Comparison of ENCODE assay signal across 2 fruit fly cellular contexts in the genomic region with DNA sequence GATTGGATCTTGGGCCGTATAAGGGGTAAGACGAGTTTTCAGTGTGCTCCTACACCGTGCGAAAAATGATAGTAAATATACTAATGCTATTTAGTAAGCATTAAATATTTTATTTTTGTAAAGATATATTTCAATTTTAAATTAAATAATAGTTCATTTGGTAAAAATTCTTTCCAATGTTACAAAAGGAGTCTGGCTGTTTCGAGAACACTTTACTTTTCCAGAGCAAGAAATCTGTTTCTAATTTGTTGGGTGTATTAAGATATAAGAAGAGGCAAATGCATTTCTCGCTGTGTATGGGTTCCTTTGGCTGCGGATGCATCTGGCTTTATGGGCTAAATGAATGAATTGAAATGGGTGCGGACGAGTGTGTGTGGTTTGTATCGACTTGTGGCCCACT.
TF ChIP-seq lines count a peak whose summit lies in the region.

No protein-coding gene starts in this region.

TF ChIP-seq in whole organism, embryonic, 481 proteins besides CTCF, POLR2A, EP300 and RAD21 (continued from another document and continues in another):
- TF ChIP-seq hkb (optimal IDR thresholded peaks at IDR 0.05; lab: Kevin White, UChicago) (no peak), hkb (GFP tag; IDR thresholded peaks at IDR 0.05; lab: Robert Waterston, UW) (peak; percentile 55; the same call in 1 of the 2 replicates), fru (optimal IDR thresholded peaks at IDR 0.05; lab: Kevin White, UChicago) (no peak), Lhr (GFP tag; optimal IDR thresholded peaks at IDR 0.05; lab: Kevin White, UChicago) (peak; percentile 10), run (tag; optimal IDR thresholded peaks at IDR 0.05; lab: Kevin White, UChicago) (peak; percentile 34), dmrt99B (tag; optimal IDR thresholded peaks at IDR 0.05; lab: Kevin White, UChicago) (peak; percentile 72), BEAF-32 (GFP tag; optimal IDR thresholded peaks at IDR 0.05; lab: Kevin White, UChicago) (no peak), CG12299 (tag; optimal IDR thresholded peaks at IDR 0.05; lab: Kevin White, UChicago) (peak; percentile 5), CG1603 (tag; optimal IDR thresholded peaks at IDR 0.05; lab: Kevin White, UChicago) (no peak), CG4730 (GFP tag; IDR thresholded peaks at IDR 0.05; lab: Robert Waterston, UW) (peak; percentile 46), CG11723 (GFP tag; optimal IDR thresholded peaks at IDR 0.05; lab: Kevin White, UChicago) (peak; percentile 49), CG10959 (GFP tag; IDR thresholded peaks at IDR 0.05; lab: Robert Waterston, UW) (no peak), wor (GFP tag; IDR thresholded peaks at IDR 0.05; lab: Robert Waterston, UW) (peak; percentile 21; the same call in 1 of the 2 replicates), unc-4 (GFP tag; IDR thresholded peaks at IDR 0.05; lab: Robert Waterston, UW; ENCODE audit: partially characterized antibody) (no peak), gce (GFP tag; IDR thresholded peaks at IDR 0.05; lab: Robert Waterston, UW) (0 out of 3 replicates have a peak, but pooled peaks have one; percentile 24), Hr39 (optimal IDR thresholded peaks at IDR 0.05; lab: Kevin White, UChicago) (no peak), CG7556 (GFP tag; optimal IDR thresholded peaks at IDR 0.05; lab: Kevin White, UChicago) (peak; percentile 72), ci (GFP tag; IDR thresholded peaks at IDR 0.05; lab: Robert Waterston, UW) (0 out of 3 replicates have a peak, but pooled peaks have one; percentile 31), CG14667 (GFP tag; IDR thresholded peaks at IDR 0.05; lab: Robert Waterston, UW) (no peak), Fer3 (tag; optimal IDR thresholded peaks at IDR 0.05; lab: Kevin White, UChicago) (peak; percentile 39), row (GFP tag; IDR thresholded peaks at IDR 0.05; lab: Robert Waterston, UW) (peak; percentile 64), BtbVII (GFP tag; optimal IDR thresholded peaks at IDR 0.05; lab: Kevin White, UChicago) (peak; percentile 15), vvl (GFP tag; IDR thresholded peaks at IDR 0.05; lab: Robert Waterston, UW) (peak; percentile 61), CG2889 (GFP tag; IDR thresholded peaks at IDR 0.05; lab: Robert Waterston, UW) (no peak), CG10431 (GFP tag; optimal IDR thresholded peaks at IDR 0.05; lab: Kevin White, UChicago) (peak; percentile 28), CG9437 (GFP tag; optimal IDR thresholded peaks at IDR 0.05; lab: Kevin White, UChicago) (peak; percentile 51), Pdp1 (GFP tag; optimal IDR thresholded peaks at IDR 0.05; lab: Kevin White, UChicago) (peak in 1 of 2 experiments; percentile 14), Nf-YA (GFP tag; IDR thresholded peaks at IDR 0.05; lab: Robert Waterston, UW) (no peak), Eip74EF (GFP tag; optimal IDR thresholded peaks at IDR 0.05; lab: Kevin White, UChicago) (peak in 1 of 2 experiments; percentile 68), E2f1 (GFP tag; IDR thresholded peaks at IDR 0.05; lab: Robert Waterston, UW) (0 out of 2 replicates have a peak, but pooled peaks have one; percentile 30), cas (GFP tag; IDR thresholded peaks at IDR 0.05; lab: Robert Waterston, UW) (no peak), Opbp (GFP tag; IDR thresholded peaks at IDR 0.05; lab: Robert Waterston, UW; ENCODE audit: partially characterized antibody) (no peak), CG2678 (tag; optimal IDR thresholded peaks at IDR 0.05; lab: Kevin White, UChicago) (peak; percentile 77), CG6254 (GFP tag; optimal IDR thresholded peaks at IDR 0.05; lab: Kevin White, UChicago) (peak; percentile 62), tgo (GFP tag; IDR thresholded peaks at IDR 0.05; lab: Robert Waterston, UW) (no peak), Gug (GFP tag; IDR thresholded peaks at IDR 0.05; lab: Robert Waterston, UW) (peak; percentile 25; the same call in 1 of the 4 replicates), CG4820 (GFP tag; optimal IDR thresholded peaks at IDR 0.05; lab: Kevin White, UChicago) (peak; percentile 63), CG2116 (GFP tag; optimal IDR thresholded peaks at IDR 0.05; lab: Kevin White, UChicago) (peak; percentile 9), dm (GFP tag; optimal IDR thresholded peaks at IDR 0.05; lab: Kevin White, UChicago) (no peak), ham (GFP tag; IDR thresholded peaks at IDR 0.05; lab: Robert Waterston, UW) (no peak), gsb-n (tag; optimal IDR thresholded peaks at IDR 0.05; lab: Kevin White, UChicago) (peak; percentile 70), CG14710 (tag; optimal IDR thresholded peaks at IDR 0.05; lab: Kevin White, UChicago) (peak; percentile 73), CG11093 (GFP tag; IDR thresholded peaks at IDR 0.05; lab: Robert Waterston, UW) (0 out of 3 replicates have a peak, but pooled peaks have one; percentile 37), CG34422 (GFP tag; IDR thresholded peaks at IDR 0.05; lab: Robert Waterston, UW) (0 out of 3 replicates have a peak, but pooled peaks have one; percentile 30), Hr51 (GFP tag; optimal IDR thresholded peaks at IDR 0.05; lab: Kevin White, UChicago) (peak in 1 of 2 experiments; percentile 60), chn (GFP tag; optimal IDR thresholded peaks at IDR 0.05; lab: Kevin White, UChicago) (no peak), ara (GFP tag; IDR thresholded peaks at IDR 0.05; lab: Robert Waterston, UW) (no peak; the same call in 1 of the 2 replicates), sug (tag; optimal IDR thresholded peaks at IDR 0.05; lab: Kevin White, UChicago) (no peak), lab (GFP tag; optimal IDR thresholded peaks at IDR 0.05; lab: Kevin White, UChicago) (peak; percentile 50), CG33557 (GFP tag; optimal IDR thresholded peaks at IDR 0.05; lab: Kevin White, UChicago) (peak; percentile 56), CG10147 (GFP tag; optimal IDR thresholded peaks at IDR 0.05; lab: Kevin White, UChicago) (peak; percentile 27), nau (GFP tag; optimal IDR thresholded peaks at IDR 0.05; lab: Kevin White, UChicago) (peak; percentile 17), Nf-YC (tag; optimal IDR thresholded peaks at IDR 0.05; lab: Kevin White, UChicago) (peak; percentile 2), ken (GFP tag; IDR thresholded peaks at IDR 0.05; lab: Robert Waterston, UW) (no peak), CG9727 (GFP tag; optimal IDR thresholded peaks at IDR 0.05; lab: Kevin White, UChicago) (peak; percentile 66), CG16813 (GFP tag; IDR thresholded peaks at IDR 0.05; lab: Robert Waterston, UW; ENCODE audit: partially characterized antibody) (no peak), CG10321 (GFP tag; IDR thresholded peaks at IDR 0.05; lab: Robert Waterston, UW) (no peak), gsb (GFP tag; IDR thresholded peaks at IDR 0.05; lab: Robert Waterston, UW) (no peak), tio (GFP tag; optimal IDR thresholded peaks at IDR 0.05; lab: Kevin White, UChicago) (peak; percentile 24), Sox102F (GFP tag; optimal IDR thresholded peaks at IDR 0.05; lab: Kevin White, UChicago) (peak; percentile 75), tap (tag; optimal IDR thresholded peaks at IDR 0.05; lab: Kevin White, UChicago) (peak; percentile 37), CG10543 (GFP tag; optimal IDR thresholded peaks at IDR 0.05; lab: Kevin White, UChicago) (peak; percentile 9)

TF ChIP-seq in whole organism, prepupa, 60 proteins besides CTCF, POLR2A, EP300 and RAD21 (continued from another document):
- TF ChIP-seq CG1621 (tag; optimal IDR thresholded peaks at IDR 0.05; lab: Kevin White, UChicago) (no peak), Sox102F (GFP tag; optimal IDR thresholded peaks at IDR 0.05; lab: Kevin White, UChicago) (no peak), Eip75B (GFP tag; optimal IDR thresholded peaks at IDR 0.05; lab: Kevin White, UChicago) (peak; percentile 18), eg (GFP tag; IDR thresholded peaks at IDR 0.05; lab: Robert Waterston, UW) (no peak), CG11762 (GFP tag; optimal IDR thresholded peaks at IDR 0.05; lab: Kevin White, UChicago; ENCODE audit: insufficient read depth) (peak; percentile 27), CG8632 (GFP tag; optimal IDR thresholded peaks at IDR 0.05; lab: Kevin White, UChicago) (peak; percentile 24), net (GFP tag; optimal IDR thresholded peaks at IDR 0.05; lab: Kevin White, UChicago) (peak; percentile 2), CG6808 (GFP tag; optimal IDR thresholded peaks at IDR 0.05; lab: Kevin White, UChicago) (peak; percentile 35), Blimp-1 (GFP tag; optimal IDR thresholded peaks at IDR 0.05; lab: Kevin White, UChicago) (no peak), svp (GFP tag; lab: Kevin White, UChicago) (peak; percentile 56), topi (GFP tag; optimal IDR thresholded peaks at IDR 0.05; lab: Kevin White, UChicago) (peak; percentile 12), Eip93F (GFP tag; optimal IDR thresholded peaks at IDR 0.05; lab: Kevin White, UChicago) (no peak), CG8319 (GFP tag; optimal IDR thresholded peaks at IDR 0.05; lab: Kevin White, UChicago) (no peak), fd59A (GFP tag; optimal IDR thresholded peaks at IDR 0.05; lab: Kevin White, UChicago) (no peak), CG6792 (GFP tag; optimal IDR thresholded peaks at IDR 0.05; lab: Kevin White, UChicago) (peak; percentile 25), CG4318 (GFP tag; optimal IDR thresholded peaks at IDR 0.05; lab: Kevin White, UChicago) (peak; percentile 45), Ets96B (tag; optimal IDR thresholded peaks at IDR 0.05; lab: Kevin White, UChicago) (peak; percentile 47), CG6276 (GFP tag; optimal IDR thresholded peaks at IDR 0.05; lab: Kevin White, UChicago) (peak; percentile 30), CG15336 (GFP tag; IDR thresholded peaks at IDR 0.05; lab: Robert Waterston, UW) (peak; percentile 48; the same call in 1 of the 2 replicates), esn (GFP tag; optimal IDR thresholded peaks at IDR 0.05; lab: Kevin White, UChicago) (peak; percentile 32), Lpt (GFP tag; optimal IDR thresholded peaks at IDR 0.05; lab: Kevin White, UChicago) (no peak), fd85E (GFP tag; optimal IDR thresholded peaks at IDR 0.05; lab: Kevin White, UChicago) (no peak), CG32006 (GFP tag; optimal IDR thresholded peaks at IDR 0.05; lab: Kevin White, UChicago) (peak; percentile 64), lz (GFP tag; optimal IDR thresholded peaks at IDR 0.05; lab: Kevin White, UChicago) (no peak), Met (GFP tag; optimal IDR thresholded peaks at IDR 0.05; lab: Kevin White, UChicago) (peak; percentile 28), dac (GFP tag; optimal IDR thresholded peaks at IDR 0.05; lab: Kevin White, UChicago) (no peak), CG9139 (GFP tag; optimal IDR thresholded peaks at IDR 0.05; lab: Kevin White, UChicago) (no peak), CG11902 (GFP tag; optimal IDR thresholded peaks at IDR 0.05; lab: Kevin White, UChicago) (no peak), CG34406 (GFP tag; optimal IDR thresholded peaks at IDR 0.05; lab: Kevin White, UChicago) (peak; percentile 33), cyc (GFP tag; optimal IDR thresholded peaks at IDR 0.05; lab: Kevin White, UChicago) (peak; percentile 3), CG16779 (tag; optimal IDR thresholded peaks at IDR 0.05; lab: Kevin White, UChicago) (no peak)
